Worm (Caenorhabditis elegans): ENCODE results near the gene T05A7.11.

- no peak for TF ChIP-seq ama-1 (optimal IDR thresholded peaks at IDR 0.05)
- no peak for TF ChIP-seq tbx-11 (GFP tag; IDR thresholded peaks at IDR 0.05)
- TF ChIP-seq ceh-36 (tag; optimal IDR thresholded peaks at IDR 0.05) = no peak
- no peak for TF ChIP-seq flt-1 (GFP tag; IDR thresholded peaks at IDR 0.05)
- TF ChIP-seq F13C5.2 (tag; optimal IDR thresholded peaks at IDR 0.05) = no peak
- TF ChIP-seq tra-4 (tag; optimal IDR thresholded peaks at IDR 0.05) = no peak
- TF ChIP-seq scrt-1 (GFP tag; IDR thresholded peaks at IDR 0.05) = no peak
- no peak for TF ChIP-seq hmg-4 (GFP tag; optimal IDR thresholded peaks at IDR 0.05)
- no peak for TF ChIP-seq B0310.2 (tag; optimal IDR thresholded peaks at IDR 0.05)
- TF ChIP-seq tbx-37 (GFP tag; conservative IDR thresholded peaks at IDR 0.05) = no peak
- no peak for TF ChIP-seq ceh-13 (GFP tag; optimal IDR thresholded peaks at IDR 0.05)
- no peak for TF ChIP-seq aly-1 (tag; optimal IDR thresholded peaks at IDR 0.05)
- TF ChIP-seq pes-1 (GFP tag; IDR thresholded peaks at IDR 0.05) = no peak
- TF ChIP-seq hmbx-1 (tag; optimal IDR thresholded peaks at IDR 0.05) = no peak
Measured at ce11 chrII:4619700-4620099, 45.6 kb downstream of the T05A7.11 start, which contains the start of gene clec-138.
